Fruit fly (Drosophila melanogaster) whole organism, embryonic: ENCODE measurements around the gene RfC4.
A peak's percentile ranks its signal among the peaks of the same experiment; 100 is the strongest.

Experiments used
- ATbp ChIP-seq: fragments of 200-800 bp; sonication (Bioruptor generic); optimal IDR thresholded peaks from 2 replicates; lab custom pipeline; 2017; ENCODE audit warnings: missing biosample characterization, mild to moderate bottlenecking, missing genetic modification characterization, missing genetic modification reagents
- Aef1 ChIP-seq: fragments of 200-800 bp; sonication (Bioruptor generic); IDR thresholded peaks from 3 replicates; pipeline ENCODE4 v1.3.6; 2022; ENCODE audit warnings: missing biosample characterization, missing genetic modification characterization
- CG12744 ChIP-seq: fragments of 200-800 bp; sonication (Bioruptor generic); optimal IDR thresholded peaks from 2 replicates; lab custom pipeline; 2016; ENCODE audit warnings: missing biosample characterization, missing genetic modification characterization
- CG12942 ChIP-seq: fragments of 200-800 bp; sonication (Bioruptor generic); optimal IDR thresholded peaks from 3 replicates; lab custom pipeline; 2016; ENCODE audit warnings: missing biosample characterization, missing genetic modification characterization
- CG15011 ChIP-seq: fragments of 200-800 bp; sonication (Bioruptor generic); optimal IDR thresholded peaks from 3 replicates; lab custom pipeline; 2018; ENCODE audit warnings: missing biosample characterization, mild to moderate bottlenecking, missing genetic modification characterization
- CG1602 ChIP-seq: fragments of 200-800 bp; sonication (Bioruptor generic); optimal IDR thresholded peaks from 3 replicates; lab custom pipeline; 2016; ENCODE audit warnings: missing biosample characterization, missing genetic modification characterization
- CG16863 ChIP-seq: fragments of 200-800 bp; sonication (Bioruptor generic); optimal IDR thresholded peaks from 3 replicates; lab custom pipeline; 2016; ENCODE audit warnings: missing biosample characterization, missing genetic modification characterization
- CG1792 ChIP-seq: fragments of 200-800 bp; sonication (Bioruptor generic); optimal IDR thresholded peaks from 2 replicates; lab custom pipeline; 2016; ENCODE audit warnings: missing biosample characterization, missing genetic modification characterization
- CG2199 ChIP-seq: fragments of 200-800 bp; sonication (Bioruptor generic); IDR thresholded peaks from 3 replicates; pipeline ENCODE4 v1.3.6; 2022; ENCODE audit warnings: missing biosample characterization, missing genetic modification characterization
- CG2678 ChIP-seq: fragments of 200-800 bp; sonication (Bioruptor generic); optimal IDR thresholded peaks from 3 replicates; lab custom pipeline; 2019; ENCODE audit warnings: missing biosample characterization, mild to moderate bottlenecking, missing genetic modification characterization, moderate library complexity
- CG32767 ChIP-seq: fragments of 200-800 bp; sonication (Bioruptor generic); IDR thresholded peaks from 2 replicates; pipeline ENCODE4 v1.3.6; 2022; ENCODE audit warnings: missing biosample characterization, missing genetic modification characterization
- CG33557 ChIP-seq: fragments of 200-800 bp; sonication (Bioruptor generic); optimal IDR thresholded peaks from 2 replicates; lab custom pipeline; 2019; ENCODE audit warnings: missing biosample characterization, mild to moderate bottlenecking, missing genetic modification characterization, moderate library complexity
- CG3726 ChIP-seq: fragments of 200-800 bp; sonication (Bioruptor generic); IDR thresholded peaks from 3 replicates; pipeline ENCODE4, ENCODE4 v1.3.6; 2022; ENCODE audit warnings: missing biosample characterization, missing genetic modification characterization
- CG4328 ChIP-seq: fragments of 200-800 bp; sonication (Bioruptor generic); optimal IDR thresholded peaks from 3 replicates; lab custom pipeline; 2017; ENCODE audit warnings: missing biosample characterization, missing genetic modification reagents, missing genetic modification characterization
- CG4360 ChIP-seq: fragments of 200-800 bp; sonication (Bioruptor generic); IDR thresholded peaks from 2 replicates; pipeline ENCODE4 v1.3.6; 2022; ENCODE audit warnings: missing biosample characterization, missing genetic modification characterization
- CG4424 ChIP-seq: fragments of 200-800 bp; sonication (Bioruptor generic); optimal IDR thresholded peaks from 3 replicates; lab custom pipeline; 2016; ENCODE audit warnings: missing biosample characterization, missing genetic modification characterization
- CG6683 ChIP-seq: fragments of 200-800 bp; sonication (Bioruptor generic); optimal IDR thresholded peaks from 2 replicates; lab custom pipeline; 2017; ENCODE audit warnings: missing biosample characterization, mild to moderate bottlenecking, missing genetic modification characterization, missing genetic modification reagents
- CG8924 ChIP-seq: fragments of 200-800 bp; optimal IDR thresholded peaks from 3 replicates; lab custom pipeline; 2019; ENCODE audit warnings: missing biosample characterization, mild to moderate bottlenecking, missing genetic modification characterization, moderate library complexity
- CG9437 ChIP-seq: fragments of 200-800 bp; sonication (Bioruptor generic); optimal IDR thresholded peaks from 2 replicates; lab custom pipeline; 2018; ENCODE audit warnings: missing biosample characterization, mild to moderate bottlenecking, missing genetic modification characterization
- Deaf1 ChIP-seq: fragments of 200-800 bp; optimal IDR thresholded peaks from 3 replicates; lab custom pipeline; 2019; ENCODE audit warnings: missing biosample characterization, mild to moderate bottlenecking, missing genetic modification characterization, moderate library complexity
- E2f1 ChIP-seq: fragments of 200-800 bp; sonication (Bioruptor generic); IDR thresholded peaks from 2 replicates; pipeline ENCODE4 v1.3.6; 2022; ENCODE audit warnings: missing biosample characterization, missing genetic modification characterization
- Eip74EF ChIP-seq, 2 experiments: fragments of 200-800 bp in 1 of 2; fragments of >200 bp in 1 of 2; sonication (Bioruptor generic) in 1 of 2; optimal IDR thresholded peaks; 2 replicates each; lab custom pipeline; 2017 to 2019; ENCODE audit warnings: missing biosample characterization in 2 of 2, missing genetic modification characterization in 2 of 2, mild to moderate bottlenecking in 1 of 2, moderate library complexity in 1 of 2
- Fer2 ChIP-seq: fragments of 200-800 bp; sonication (Bioruptor generic); optimal IDR thresholded peaks from 2 replicates; lab custom pipeline; 2018; ENCODE audit warnings: missing biosample characterization, mild to moderate bottlenecking, missing genetic modification characterization, moderate library complexity
- Gsc ChIP-seq: fragments of 200-800 bp; sonication (Bioruptor generic); IDR thresholded peaks from 2 replicates; pipeline ENCODE4 v1.3.6; 2022; ENCODE audit warnings: missing biosample characterization, missing genetic modification characterization
- HLH4C ChIP-seq: fragments of 200-800 bp; sonication (Bioruptor generic); IDR thresholded peaks from 3 replicates; pipeline ENCODE4 v1.3.6; 2022; ENCODE audit warnings: missing biosample characterization, missing genetic modification characterization; ENCODE audit not compliant: partially characterized antibody
- HmgZ ChIP-seq: fragments of 200-800 bp; sonication (Bioruptor generic); optimal IDR thresholded peaks from 2 replicates; lab custom pipeline; 2018; ENCODE audit warnings: missing biosample characterization, mild to moderate bottlenecking, missing genetic modification characterization
- Lim3 ChIP-seq: fragments of 200-800 bp; sonication (Bioruptor generic); IDR thresholded peaks from 2 replicates; pipeline ENCODE4 v1.3.6; 2022; ENCODE audit warnings: missing biosample characterization, missing genetic modification characterization
- Myb ChIP-seq: fragments of 200-800 bp; sonication (Bioruptor generic); optimal IDR thresholded peaks from 2 replicates; lab custom pipeline; 2016; ENCODE audit warnings: missing biosample characterization, missing genetic modification characterization
- NfI ChIP-seq: fragments of 200-800 bp; sonication (Bioruptor generic); optimal IDR thresholded peaks from 3 replicates; lab custom pipeline; 2018; ENCODE audit warnings: missing biosample characterization, mild to moderate bottlenecking, missing genetic modification characterization, moderate library complexity
- Oli ChIP-seq: fragments of 200-800 bp; sonication (Bioruptor generic); optimal IDR thresholded peaks from 2 replicates; lab custom pipeline; 2018; ENCODE audit warnings: missing biosample characterization, mild to moderate bottlenecking, missing genetic modification characterization, moderate library complexity
- PHDP ChIP-seq: fragments of 200-800 bp; sonication (Bioruptor generic); optimal IDR thresholded peaks from 3 replicates; lab custom pipeline; 2018; ENCODE audit warnings: missing biosample characterization, mild to moderate bottlenecking, missing genetic modification characterization, moderate library complexity
- cas ChIP-seq: fragments of 200-800 bp; sonication (Bioruptor generic); IDR thresholded peaks from 2 replicates; pipeline ENCODE4 v1.3.6; 2022; ENCODE audit warnings: missing biosample characterization, missing genetic modification characterization
- dati ChIP-seq: fragments of 200-800 bp; sonication (Bioruptor generic); IDR thresholded peaks from 2 replicates; pipeline ENCODE4 v1.3.6; 2022; ENCODE audit warnings: missing biosample characterization, missing genetic modification characterization
- disco-r ChIP-seq: fragments of 200-800 bp; sonication (Bioruptor generic); optimal IDR thresholded peaks from 2 replicates; lab custom pipeline; 2016; ENCODE audit warnings: missing biosample characterization, missing genetic modification characterization
- en ChIP-seq: fragments of 200-800 bp; sonication (Bioruptor generic); optimal IDR thresholded peaks from 2 replicates; lab custom pipeline; 2016; ENCODE audit warnings: missing biosample characterization, missing genetic modification characterization
- jumu ChIP-seq: fragments of 200-800 bp; sonication (Bioruptor generic); optimal IDR thresholded peaks from 3 replicates; lab custom pipeline; 2016; ENCODE audit warnings: missing biosample characterization, missing genetic modification characterization
- klu ChIP-seq: fragments of 200-800 bp; sonication (Bioruptor generic); IDR thresholded peaks from 2 replicates; pipeline ENCODE4 v1.3.6; 2022; ENCODE audit warnings: missing biosample characterization, missing genetic modification characterization
- lola ChIP-seq, 3 experiments: fragments of >200 bp in 2 of 3; fragments of 200-800 bp in 1 of 3; sonication (Bioruptor generic) in 1 of 3; optimal IDR thresholded peaks; 2 replicates each; lab custom pipeline; 2017 to 2019; ENCODE audit warnings: missing biosample characterization in 3 of 3, missing genetic modification characterization in 3 of 3, mild to moderate bottlenecking in 1 of 3, moderate library complexity in 1 of 3
- lov ChIP-seq, 2 experiments: fragments of 200-800 bp in 1 of 2; fragments of >200 bp in 1 of 2; sonication (Bioruptor generic) in 1 of 2; IDR thresholded peaks in 1 of 2; optimal IDR thresholded peaks in 1 of 2; 2 replicates in 1 of 2; 3 replicates in 1 of 2; pipeline versions ENCODE4 v1.3.6 to Lab custom; 2017 to 2022; ENCODE audit warnings: missing biosample characterization in 1 of 2, missing genetic modification characterization in 1 of 2
- phol ChIP-seq: fragments of 200-800 bp; sonication (Bioruptor generic); optimal IDR thresholded peaks from 3 replicates; lab custom pipeline; 2018; ENCODE audit warnings: missing biosample characterization, mild to moderate bottlenecking, missing genetic modification characterization, moderate library complexity
- rib ChIP-seq: fragments of 200-800 bp; sonication (Bioruptor generic); IDR thresholded peaks from 2 replicates; pipeline ENCODE4 v1.3.6; 2022; ENCODE audit warnings: missing biosample characterization, missing genetic modification characterization
- sens-2 ChIP-seq: fragments of 200-800 bp; sonication (Bioruptor generic); IDR thresholded peaks from 2 replicates; pipeline ENCODE4 v1.3.6; 2022; ENCODE audit warnings: missing biosample characterization, missing genetic modification characterization
- stwl ChIP-seq: fragments of 200-800 bp; sonication (Bioruptor generic); optimal IDR thresholded peaks from 3 replicates; lab custom pipeline; 2018; ENCODE audit warnings: missing biosample characterization, mild to moderate bottlenecking, missing genetic modification characterization, moderate library complexity
- tio ChIP-seq: fragments of 200-800 bp; sonication (Bioruptor generic); optimal IDR thresholded peaks from 2 replicates; lab custom pipeline; 2017; ENCODE audit warnings: missing biosample characterization, missing genetic modification characterization, inconsistent platforms
- trem ChIP-seq: fragments of 200-800 bp; optimal IDR thresholded peaks from 3 replicates; lab custom pipeline; 2019; ENCODE audit warnings: missing biosample characterization, mild to moderate bottlenecking, missing genetic modification characterization, moderate library complexity
- unc-4 ChIP-seq: fragments of 200-800 bp; sonication (Bioruptor generic); IDR thresholded peaks from 2 replicates; pipeline ENCODE4 v1.3.6; 2022; ENCODE audit warnings: missing biosample characterization, missing genetic modification characterization; ENCODE audit not compliant: partially characterized antibody

RfC4 gene

dm6 chr3L:4133724-4134678, 1.8 kb downstream of the RfC4 start, which contains the start of gene ens (continued):
- TF ChIP-seq E2f1 (GFP tag; lab: Robert Waterston, UW) (no peak), disco-r (no peak), CG4360 (GFP tag; lab: Robert Waterston, UW) (no peak), jumu (GFP tag; lab: Kevin White, UChicago) (no peak), Deaf1 (tag; lab: Kevin White, UChicago) (no peak), CG6683 (no peak), Eip74EF (GFP tag; optimal IDR thresholded peaks at IDR 0.05; lab: Kevin White, UChicago) (no peak), ATbp (GFP tag; lab: Kevin White, UChicago) (no peak), CG12744 (no peak), CG8924 (tag; lab: Kevin White, UChicago) (no peak), CG1602 (no peak), tio (GFP tag; lab: Kevin White, UChicago) (no peak), phol (tag; lab: Kevin White, UChicago) (peak; percentile 72), rib (no peak), CG32767 (no peak), CG16863 (no peak), Gsc (GFP tag; lab: Robert Waterston, UW) (no peak), dati (GFP tag; lab: Robert Waterston, UW) (no peak), CG12942 (no peak), Aef1 (GFP tag; lab: Robert Waterston, UW) (no peak), CG33557 (GFP tag; lab: Kevin White, UChicago) (no peak), CG9437 (GFP tag; lab: Kevin White, UChicago) (no peak), stwl (tag; lab: Kevin White, UChicago) (peak; percentile 38), cas (GFP tag; lab: Robert Waterston, UW) (no peak), sens-2 (GFP tag; lab: Robert Waterston, UW) (no peak), lola (GFP tag; optimal IDR thresholded peaks at IDR 0.05; lab: Kevin White, UChicago) (no peak), Myb (peak; percentile 65), Fer2 (tag; lab: Kevin White, UChicago) (no peak), HLH4C (GFP tag; lab: Robert Waterston, UW) (no peak), CG4328 (no peak), klu (GFP tag; lab: Robert Waterston, UW) (no peak), en (GFP tag; lab: Kevin White, UChicago) (no peak), CG1792 (GFP tag; lab: Kevin White, UChicago) (no peak), PHDP (tag; lab: Kevin White, UChicago) (peak; percentile 28), CG3726 (GFP tag; lab: Robert Waterston, UW) (no peak), HmgZ (tag; lab: Kevin White, UChicago) (peak; percentile 6), CG2678 (tag; lab: Kevin White, UChicago) (no peak), NfI (GFP tag; lab: Kevin White, UChicago) (no peak), CG2199 (GFP tag; lab: Robert Waterston, UW) (no peak), CG15011 (GFP tag; lab: Kevin White, UChicago) (no peak), lov (optimal IDR thresholded peaks at IDR 0.05; lab: Kevin White, UChicago) (no peak), lov (GFP tag; IDR thresholded peaks at IDR 0.05; lab: Robert Waterston, UW) (no peak), Oli (tag; lab: Kevin White, UChicago) (no peak), unc-4 (GFP tag; lab: Robert Waterston, UW) (0 out of 2 replicates have a peak, but pooled peaks have one; percentile 13), CG4424 (GFP tag; lab: Kevin White, UChicago) (no peak), trem (tag; lab: Kevin White, UChicago) (peak; percentile 33), Lim3 (GFP tag; lab: Robert Waterston, UW) (no peak)
